Fruit fly (Drosophila melanogaster) whole organism, larva: ENCODE results near the gene CG13014.

Experiments
- noc ChIP-seq: fragments of 200-800 bp; sonication (Bioruptor generic); optimal IDR thresholded peaks from 3 replicates; lab custom pipeline; 2019; ENCODE audit warnings: missing biosample characterization, mild to moderate bottlenecking, missing genetic modification characterization, moderate library complexity

CG13014 gene

dm6 chrX:16587668-16588046 lies at the start of gene CG13014:
Gene CG13014 (plus strand): TSS chrX:16587873.
- no peak for TF ChIP-seq noc (tag; lab: Kevin White, UChicago)

dm6 chrX:16540802-16541346 lies 46.8 kb upstream of the CG13014 start, which contains the start of gene CG9903:
Gene CG9903 (minus strand): TSS chrX:16540852.
- TF ChIP-seq noc (tag; lab: Kevin White, UChicago) = no peak

- no peak for TF ChIP-seq noc (tag; lab: Kevin White, UChicago)
Observed at dm6 chrX:16547390-16547789, 40.3 kb upstream of the CG13014 start, which contains the start of gene CG9902. Gene CG9902 (minus strand): TSS chrX:16547520.

dm6 chrX:16552567-16552966 lies 35.1 kb upstream of the CG13014 start:
- TF ChIP-seq noc (tag; lab: Kevin White, UChicago) = peak; percentile 62

dm6 chrX:16552968-16553417 lies 34.7 kb upstream of the CG13014 start:
- no peak for TF ChIP-seq noc (tag; lab: Kevin White, UChicago)

dm6 chrX:16553542-16554182 lies 34.0 kb upstream of the CG13014 start, which contains the start of gene Arp2:
Gene Arp2 (minus strand): TSS chrX:16553968.
- TF ChIP-seq noc (tag; lab: Kevin White, UChicago) = no peak

dm6 chrX:16559514-16560510 lies 27.9 kb upstream of the CG13014 start, which contains the start of gene Pp2B-14D:
Gene Pp2B-14D (minus strand): TSS chrX:16560016.
- TF ChIP-seq noc (tag; lab: Kevin White, UChicago) = peak; percentile 44

- TF ChIP-seq noc (tag; lab: Kevin White, UChicago) = no peak
Observed at dm6 chrX:16562259-16562658, 25.4 kb upstream of the CG13014 start.

- TF ChIP-seq noc (tag; lab: Kevin White, UChicago) = no peak
Observed at dm6 chrX:16565377-16565776, 22.3 kb upstream of the CG13014 start.

dm6 chrX:16570572-16571224 lies 17.0 kb upstream of the CG13014 start:
- no peak for TF ChIP-seq noc (tag; lab: Kevin White, UChicago)

dm6 chrX:16573659-16574058 lies 14.0 kb upstream of the CG13014 start:
- no peak for TF ChIP-seq noc (tag; lab: Kevin White, UChicago)

dm6 chrX:16574114-16574513 lies 13.6 kb upstream of the CG13014 start:
- no peak for TF ChIP-seq noc (tag; lab: Kevin White, UChicago)

dm6 chrX:16575097-16575496 lies 12.6 kb upstream of the CG13014 start:
- TF ChIP-seq noc (tag; lab: Kevin White, UChicago) = no peak

dm6 chrX:16579978-16580377 lies 7.7 kb upstream of the CG13014 start:
- no peak for TF ChIP-seq noc (tag; lab: Kevin White, UChicago)

dm6 chrX:16581703-16582102 lies 6.0 kb upstream of the CG13014 start:
- no peak for TF ChIP-seq noc (tag; lab: Kevin White, UChicago)
